Fruit fly (Drosophila melanogaster) whole organism, embryonic: ENCODE measurements around the gene CG31141.

Experiments used
- CG11085 ChIP-seq: fragments of 200-800 bp; sonication (Bioruptor generic); IDR thresholded peaks from 2 replicates; pipeline ENCODE4 v1.3.6; 2022; ENCODE audit warnings: missing biosample characterization, missing genetic modification characterization
- CG11247 ChIP-seq: fragments of 200-800 bp; sonication (Bioruptor generic); IDR thresholded peaks from 2 replicates; pipeline ENCODE4 v1.3.6; 2022; ENCODE audit warnings: missing biosample characterization, missing genetic modification characterization
- CG12236 ChIP-seq: fragments of 200-800 bp; sonication (Bioruptor generic); optimal IDR thresholded peaks from 2 replicates; lab custom pipeline; 2016; ENCODE audit warnings: missing biosample characterization, missing genetic modification characterization
- CG1233 ChIP-seq: fragments of 200-800 bp; sonication (Bioruptor generic); optimal IDR thresholded peaks from 4 replicates; lab custom pipeline; 2018; ENCODE audit warnings: missing biosample characterization, mild to moderate bottlenecking, missing genetic modification characterization
- CG17385 ChIP-seq: fragments of 200-800 bp; sonication (Bioruptor generic); optimal IDR thresholded peaks from 3 replicates; lab custom pipeline; 2018; ENCODE audit warnings: missing biosample characterization, mild to moderate bottlenecking, missing genetic modification characterization
- CG17829 ChIP-seq: fragments of 200-800 bp; optimal IDR thresholded peaks from 2 replicates; lab custom pipeline; 2019; ENCODE audit warnings: missing biosample characterization, mild to moderate bottlenecking, missing genetic modification characterization, moderate library complexity
- CG18262 ChIP-seq: fragments of 200-800 bp; optimal IDR thresholded peaks from 3 replicates; lab custom pipeline; 2019; ENCODE audit warnings: missing biosample characterization, mild to moderate bottlenecking, missing genetic modification characterization, moderate library complexity
- CG2712 ChIP-seq: fragments of 200-800 bp; optimal IDR thresholded peaks from 3 replicates; lab custom pipeline; 2019; ENCODE audit warnings: missing biosample characterization, mild to moderate bottlenecking, missing genetic modification characterization, moderate library complexity
- CG30020 ChIP-seq: fragments of 200-800 bp; optimal IDR thresholded peaks from 2 replicates; lab custom pipeline; 2019; ENCODE audit warnings: missing biosample characterization, mild to moderate bottlenecking, missing genetic modification characterization, moderate library complexity
- CG31388 ChIP-seq: fragments of 200-800 bp; sonication (Bioruptor generic); optimal IDR thresholded peaks from 2 replicates; lab custom pipeline; 2016; ENCODE audit warnings: missing biosample characterization, missing genetic modification characterization
- CG32532 ChIP-seq: fragments of 200-800 bp; sonication (Bioruptor generic); IDR thresholded peaks from 2 replicates; pipeline ENCODE4 v1.3.6; 2022; ENCODE audit warnings: missing biosample characterization, missing genetic modification characterization
- CG33213 ChIP-seq: fragments of 200-800 bp; sonication (Bioruptor generic); optimal IDR thresholded peaks from 3 replicates; lab custom pipeline; 2016; ENCODE audit warnings: missing biosample characterization, missing genetic modification characterization
- CG4730 ChIP-seq: fragments of 200-800 bp; sonication (Bioruptor generic); IDR thresholded peaks from 2 replicates; pipeline ENCODE4 v1.3.6; 2022; ENCODE audit warnings: missing biosample characterization, missing genetic modification characterization
- CG5245 ChIP-seq: fragments of 200-800 bp; sonication (Bioruptor generic); optimal IDR thresholded peaks from 3 replicates; lab custom pipeline; 2016; ENCODE audit warnings: missing biosample characterization, missing genetic modification characterization
- CG6175 ChIP-seq: fragments of 200-800 bp; sonication (Bioruptor generic); IDR thresholded peaks from 3 replicates; pipeline ENCODE4 v1.3.6; 2022; ENCODE audit warnings: missing biosample characterization, missing genetic modification characterization
- CG7372 ChIP-seq: fragments of 200-800 bp; sonication (Bioruptor generic); IDR thresholded peaks from 2 replicates; pipeline ENCODE4 v1.3.6; 2022; ENCODE audit warnings: missing biosample characterization, missing genetic modification characterization
- CkIIα-i1 ChIP-seq: fragments of 200-800 bp; sonication (Bioruptor generic); IDR thresholded peaks from 2 replicates; pipeline ENCODE4 v1.3.6; 2022; ENCODE audit warnings: missing biosample characterization, missing genetic modification characterization
- D19B ChIP-seq: fragments of 200-800 bp; sonication (Bioruptor generic); optimal IDR thresholded peaks from 2 replicates; lab custom pipeline; 2017; ENCODE audit warnings: missing biosample characterization, mild to moderate bottlenecking, missing genetic modification characterization
- Dll ChIP-seq: fragments of 200-800 bp; sonication (Bioruptor generic); IDR thresholded peaks from 4 replicates; pipeline ENCODE4 v1.3.6; 2022; ENCODE audit warnings: missing biosample characterization, missing genetic modification characterization; ENCODE audit not compliant: partially characterized antibody
- Ets97D ChIP-seq: fragments of 200-800 bp; sonication (Bioruptor generic); optimal IDR thresholded peaks from 3 replicates; lab custom pipeline; 2016; ENCODE audit warnings: missing biosample characterization, missing genetic modification characterization
- H2.0 ChIP-seq: fragments of 200-800 bp; sonication (Bioruptor generic); IDR thresholded peaks from 2 replicates; pipeline ENCODE4 v1.3.6; 2022; ENCODE audit warnings: missing biosample characterization, missing genetic modification characterization
- HmgD ChIP-seq: fragments of 200-800 bp; sonication (Bioruptor generic); optimal IDR thresholded peaks from 3 replicates; lab custom pipeline; 2016; ENCODE audit warnings: missing biosample characterization, missing genetic modification characterization
- MBD-R2 ChIP-seq: fragments of 200-800 bp; sonication (Bioruptor generic); IDR thresholded peaks from 2 replicates; pipeline ENCODE4 v1.3.6; 2022; ENCODE audit warnings: missing biosample characterization, missing genetic modification characterization
- Oli ChIP-seq: fragments of 200-800 bp; sonication (Bioruptor generic); optimal IDR thresholded peaks from 2 replicates; lab custom pipeline; 2018; ENCODE audit warnings: missing biosample characterization, mild to moderate bottlenecking, missing genetic modification characterization, moderate library complexity
- Rx ChIP-seq: fragments of 200-800 bp; sonication (Bioruptor generic); IDR thresholded peaks from 2 replicates; pipeline ENCODE4 v1.3.6; 2022; ENCODE audit warnings: missing biosample characterization, missing genetic modification characterization
- Side ChIP-seq: fragments of 200-800 bp; sonication (Bioruptor generic); optimal IDR thresholded peaks from 2 replicates; lab custom pipeline; 2016; ENCODE audit warnings: missing biosample characterization, missing genetic modification characterization
- Sox100B ChIP-seq: fragments of 200-800 bp; sonication (Bioruptor generic); optimal IDR thresholded peaks from 3 replicates; lab custom pipeline; 2018; ENCODE audit warnings: missing biosample characterization, mild to moderate bottlenecking, missing genetic modification characterization
- Ssrp ChIP-seq: fragments of 200-800 bp; sonication (Bioruptor generic); optimal IDR thresholded peaks from 2 replicates; lab custom pipeline; 2018; ENCODE audit warnings: missing biosample characterization, mild to moderate bottlenecking, missing genetic modification characterization, moderate library complexity
- Usf ChIP-seq: fragments of 200-800 bp; sonication (Bioruptor generic); optimal IDR thresholded peaks from 2 replicates; lab custom pipeline; 2017; ENCODE audit warnings: missing genotype, missing biosample characterization, missing genetic modification characterization
- ab ChIP-seq: fragments of 200-800 bp; sonication (Bioruptor generic); optimal IDR thresholded peaks from 2 replicates; lab custom pipeline; 2016; ENCODE audit warnings: missing biosample characterization, missing genetic modification characterization
- cad ChIP-seq: fragments of >200 bp; optimal IDR thresholded peaks from 2 replicates; lab custom pipeline; 2017; ENCODE audit warnings: missing biosample characterization, missing genetic modification characterization
- caup ChIP-seq: fragments of 200-800 bp; sonication (Bioruptor generic); optimal IDR thresholded peaks from 3 replicates; lab custom pipeline; 2017; ENCODE audit warnings: missing biosample characterization, mild to moderate bottlenecking, missing genetic modification characterization, moderate library complexity; ENCODE audit not compliant: severe bottlenecking
- chif ChIP-seq, 2 experiments: fragments of 200-800 bp; sonication (Bioruptor generic); optimal IDR thresholded peaks; 3 replicates each; lab custom pipeline; 2016; ENCODE audit warnings: missing biosample characterization in 2 of 2, missing genetic modification characterization in 2 of 2
- dm ChIP-seq: fragments of 200-800 bp; sonication (Bioruptor generic); optimal IDR thresholded peaks from 3 replicates; lab custom pipeline; 2016; ENCODE audit warnings: missing biosample characterization, missing genetic modification characterization
- en ChIP-seq: fragments of 200-800 bp; sonication (Bioruptor generic); optimal IDR thresholded peaks from 2 replicates; lab custom pipeline; 2016; ENCODE audit warnings: missing biosample characterization, missing genetic modification characterization
- fd102C ChIP-seq: fragments of 200-800 bp; sonication (Bioruptor generic); optimal IDR thresholded peaks from 2 replicates; lab custom pipeline; 2018; ENCODE audit warnings: missing biosample characterization, mild to moderate bottlenecking, missing genetic modification characterization, moderate library complexity
- grn ChIP-seq: fragments of 200-800 bp; sonication (Bioruptor generic); optimal IDR thresholded peaks from 3 replicates; lab custom pipeline; 2017; ENCODE audit warnings: missing biosample characterization, missing genetic modification characterization
- gsb ChIP-seq: fragments of 200-800 bp; sonication (Bioruptor generic); IDR thresholded peaks from 2 replicates; pipeline ENCODE4 v1.3.6; 2022; ENCODE audit warnings: missing biosample characterization, missing genetic modification characterization
- hbn ChIP-seq: fragments of 200-800 bp; sonication (Bioruptor generic); IDR thresholded peaks from 2 replicates; pipeline ENCODE4 v1.3.6; 2022; ENCODE audit warnings: missing biosample characterization, missing genetic modification characterization; ENCODE audit not compliant: partially characterized antibody
- onecut ChIP-seq: fragments of 200-800 bp; sonication (Bioruptor generic); IDR thresholded peaks from 2 replicates; pipeline ENCODE4 v1.3.6; 2022; ENCODE audit warnings: missing biosample characterization, missing genetic modification characterization
- pfk ChIP-seq: fragments of 200-800 bp; sonication (Bioruptor generic); optimal IDR thresholded peaks from 2 replicates; lab custom pipeline; 2018; ENCODE audit warnings: missing biosample characterization, mild to moderate bottlenecking, missing genetic modification characterization, moderate library complexity
- row ChIP-seq: fragments of 200-800 bp; sonication (Bioruptor generic); IDR thresholded peaks from 3 replicates; pipeline ENCODE4 v1.3.6; 2022; ENCODE audit warnings: missing biosample characterization, missing genetic modification characterization
- sc ChIP-seq, 3 experiments: fragments of >200 bp in 2 of 3; fragments of 200-800 bp in 1 of 3; sonication (Bioruptor generic) in 1 of 3; optimal IDR thresholded peaks; 2 replicates in 2 of 3; 3 replicates in 1 of 3; lab custom pipeline; 2017; ENCODE audit warnings: mild to moderate bottlenecking in 1 of 3, missing biosample characterization in 1 of 3, missing genetic modification characterization in 1 of 3, missing genetic modification reagents in 1 of 3
- sens-2 ChIP-seq: fragments of 200-800 bp; sonication (Bioruptor generic); IDR thresholded peaks from 2 replicates; pipeline ENCODE4 v1.3.6; 2022; ENCODE audit warnings: missing biosample characterization, missing genetic modification characterization
- sr ChIP-seq: fragments of 200-800 bp; sonication (Bioruptor generic); IDR thresholded peaks from 3 replicates; pipeline ENCODE4 v1.3.6; 2022; ENCODE audit warnings: missing biosample characterization, missing genetic modification characterization
- stwl ChIP-seq: fragments of 200-800 bp; sonication (Bioruptor generic); optimal IDR thresholded peaks from 3 replicates; lab custom pipeline; 2018; ENCODE audit warnings: missing biosample characterization, mild to moderate bottlenecking, missing genetic modification characterization, moderate library complexity
- tgo ChIP-seq: fragments of 200-800 bp; sonication (Bioruptor generic); IDR thresholded peaks from 3 replicates; pipeline ENCODE4 v1.3.6; 2022; ENCODE audit warnings: missing biosample characterization, missing genetic modification characterization
- tll ChIP-seq, 2 experiments: fragments of 200-800 bp in 1 of 2; fragments of >200 bp in 1 of 2; sonication (Bioruptor generic) in 1 of 2; optimal IDR thresholded peaks; 2 replicates each; lab custom pipeline; 2017 to 2019; ENCODE audit warnings: missing biosample characterization in 2 of 2, missing genetic modification characterization in 2 of 2, mild to moderate bottlenecking in 1 of 2, moderate library complexity in 1 of 2
- ttk ChIP-seq: fragments of 200-800 bp; sonication (Bioruptor generic); IDR thresholded peaks from 2 replicates; pipeline ENCODE4 v2.1.2; 2022; ENCODE audit warnings: missing biosample characterization, missing genetic modification characterization
- unc-4 ChIP-seq: fragments of 200-800 bp; sonication (Bioruptor generic); IDR thresholded peaks from 2 replicates; pipeline ENCODE4 v1.3.6; 2022; ENCODE audit warnings: missing biosample characterization, missing genetic modification characterization; ENCODE audit not compliant: partially characterized antibody
- vvl ChIP-seq: fragments of 200-800 bp; sonication (Bioruptor generic); IDR thresholded peaks from 2 replicates; pipeline ENCODE4 v1.3.6; 2022; ENCODE audit warnings: missing biosample characterization, missing genetic modification characterization

CG31141 gene

DNA sequence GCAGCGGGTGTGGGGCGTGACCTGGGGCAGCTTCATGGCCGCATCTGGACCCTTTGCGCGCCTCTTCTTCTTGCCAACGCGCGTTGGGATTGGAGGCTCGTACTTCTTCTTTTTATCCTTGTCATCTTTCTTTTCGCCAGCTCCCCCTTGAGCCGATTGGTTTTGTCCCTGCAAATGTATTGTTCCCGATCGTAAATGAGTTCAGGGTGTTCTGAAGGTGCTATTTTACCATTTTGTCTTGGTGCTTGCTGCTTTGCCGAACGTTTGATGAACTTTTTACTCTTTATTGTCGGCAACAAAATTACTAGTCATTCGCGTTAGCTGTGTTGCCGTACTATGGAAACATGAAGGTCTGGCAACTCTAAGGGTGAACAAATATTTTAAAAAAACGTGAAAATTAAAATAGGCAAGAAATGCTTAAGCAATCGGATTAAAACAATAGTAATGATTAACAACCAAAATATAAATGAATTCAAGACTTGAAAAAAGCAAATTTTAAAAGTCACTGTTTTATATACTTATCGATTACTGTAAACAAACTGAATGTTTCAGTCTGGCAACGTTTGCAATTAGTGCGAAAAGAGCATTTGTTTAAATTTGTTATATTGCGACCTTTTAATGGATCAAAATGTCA lies 8.1 kb downstream of the CG31141 start, which contains the start of the genes Rpt2 and CG13599 (continued):
- no peak for TF ChIP-seq fd102C
- no peak for TF ChIP-seq vvl (GFP tag; lab: Robert Waterston, UW)
- no peak for TF ChIP-seq CG11247 (GFP tag; lab: Robert Waterston, UW)
- no peak for TF ChIP-seq Oli (tag; lab: Kevin White, UChicago)
- peak; percentile 50 for TF ChIP-seq hbn (GFP tag; lab: Robert Waterston, UW)
- TF ChIP-seq CG17829 (tag; lab: Kevin White, UChicago): peak; percentile 28
- peak; percentile 24 for TF ChIP-seq CG18262
- TF ChIP-seq Dll (GFP tag; lab: Robert Waterston, UW): no peak; the same call in 2 of the 4 replicates
- no peak for TF ChIP-seq sens-2 (GFP tag; lab: Robert Waterston, UW)
- TF ChIP-seq CG1233 (GFP tag; lab: Kevin White, UChicago): no peak
- TF ChIP-seq sc (optimal IDR thresholded peaks at IDR 0.05; lab: Kevin White, UChicago): no peak
- no peak for TF ChIP-seq sc (GFP tag; optimal IDR thresholded peaks at IDR 0.05; lab: Kevin White, UChicago)
- TF ChIP-seq Rx (GFP tag; lab: Robert Waterston, UW): no peak
- TF ChIP-seq CG7372 (GFP tag; lab: Robert Waterston, UW): no peak
- no peak for TF ChIP-seq CG5245
- no peak for TF ChIP-seq Usf (GFP tag; lab: Kevin White, UChicago)
- no peak for TF ChIP-seq Ssrp (tag; lab: Kevin White, UChicago)
- no peak for TF ChIP-seq sr (GFP tag; lab: Robert Waterston, UW)
- TF ChIP-seq MBD-R2 (GFP tag; lab: Robert Waterston, UW): peak; percentile 74
- no peak for TF ChIP-seq D19B (GFP tag; lab: Kevin White, UChicago)
- no peak for TF ChIP-seq onecut (GFP tag; lab: Robert Waterston, UW)
- no peak for TF ChIP-seq CG12236
- peak; percentile 50; the same call in 2 of the 3 replicates for TF ChIP-seq row
- no peak for TF ChIP-seq grn
- no peak for TF ChIP-seq CG11085 (GFP tag; lab: Robert Waterston, UW)
- TF ChIP-seq CG33213 (GFP tag; lab: Kevin White, UChicago): peak; percentile 33
- no peak for TF ChIP-seq H2.0 (GFP tag; lab: Robert Waterston, UW)
- TF ChIP-seq pfk (GFP tag; lab: Kevin White, UChicago): no peak
- TF ChIP-seq CG4730 (GFP tag; lab: Robert Waterston, UW): no peak
- no peak for TF ChIP-seq tgo (GFP tag; lab: Robert Waterston, UW)
- no peak for TF ChIP-seq CkIIα-i1
- peak; percentile 42 for TF ChIP-seq CG30020 (tag; lab: Kevin White, UChicago)
- TF ChIP-seq Sox100B (GFP tag; lab: Kevin White, UChicago): no peak
- peak in 1 of 2 experiments; percentile 60 for TF ChIP-seq tll (GFP tag; optimal IDR thresholded peaks at IDR 0.05; lab: Kevin White, UChicago)
- TF ChIP-seq CG2712: peak; percentile 46
- peak; percentile 63 for TF ChIP-seq unc-4 (GFP tag; lab: Robert Waterston, UW)
- no peak for TF ChIP-seq CG32532 (GFP tag; lab: Robert Waterston, UW)
- no peak for TF ChIP-seq ttk
- TF ChIP-seq chif (GFP tag; optimal IDR thresholded peaks at IDR 0.05; lab: Kevin White, UChicago): no peak
- no peak for TF ChIP-seq Side
- no peak for TF ChIP-seq ab (GFP tag; lab: Kevin White, UChicago)
- no peak for TF ChIP-seq CG6175 (GFP tag; lab: Robert Waterston, UW)
- peak; percentile 72 for TF ChIP-seq stwl
- TF ChIP-seq dm (GFP tag; lab: Kevin White, UChicago): no peak
- no peak for TF ChIP-seq en (GFP tag; lab: Kevin White, UChicago)
- TF ChIP-seq HmgD: peak; percentile 22
- no peak for TF ChIP-seq cad (GFP tag; lab: Kevin White, UChicago)
- peak; percentile 27 for TF ChIP-seq CG17385
- peak; percentile 69 for TF ChIP-seq Ets97D (GFP tag; lab: Kevin White, UChicago)
- TF ChIP-seq caup: no peak
- no peak for TF ChIP-seq gsb (GFP tag; lab: Robert Waterston, UW)
- no peak for TF ChIP-seq CG31388
